Fruit fly (Drosophila melanogaster) whole organism, embryonic: ENCODE data around the gene crq.

Experiments
- Blimp-1 ChIP-seq: fragments of 200-800 bp; sonication (Bioruptor generic); optimal IDR thresholded peaks from 3 replicates; lab custom pipeline; 2018; ENCODE audit warnings: missing biosample characterization, missing genetic modification characterization, mild to moderate bottlenecking, moderate library complexity, missing genetic modification reagents
- CG10274 ChIP-seq: fragments of 200-800 bp; sonication (Bioruptor generic); optimal IDR thresholded peaks from 3 replicates; lab custom pipeline; 2017; ENCODE audit warnings: missing biosample characterization, mild to moderate bottlenecking, missing genetic modification characterization
- CG12219 ChIP-seq: fragments of 200-800 bp; sonication (Bioruptor generic); optimal IDR thresholded peaks from 3 replicates; lab custom pipeline; 2018; ENCODE audit warnings: missing biosample characterization, mild to moderate bottlenecking, missing genetic modification characterization
- CG1233 ChIP-seq: fragments of 200-800 bp; sonication (Bioruptor generic); optimal IDR thresholded peaks from 4 replicates; lab custom pipeline; 2018; ENCODE audit warnings: missing biosample characterization, mild to moderate bottlenecking, missing genetic modification characterization
- CG14965 ChIP-seq: fragments of 200-800 bp; sonication (Bioruptor generic); optimal IDR thresholded peaks from 2 replicates; lab custom pipeline; 2016; ENCODE audit warnings: missing biosample characterization, missing genetic modification characterization, borderline replicate concordance
- CG17612 ChIP-seq: fragments of 200-800 bp; sonication (Bioruptor generic); IDR thresholded peaks from 2 replicates; pipeline ENCODE4 v1.3.6; 2022; ENCODE audit warnings: missing biosample characterization, missing genetic modification characterization
- CG2120 ChIP-seq: fragments of 200-800 bp; sonication (Bioruptor generic); optimal IDR thresholded peaks from 3 replicates; lab custom pipeline; 2016; ENCODE audit warnings: missing biosample characterization, missing genetic modification characterization
- CG2875 ChIP-seq: fragments of 200-800 bp; sonication (Bioruptor generic); optimal IDR thresholded peaks from 2 replicates; lab custom pipeline; 2017; ENCODE audit warnings: missing biosample characterization, mild to moderate bottlenecking, missing genetic modification characterization, missing genetic modification reagents
- CG31224 ChIP-seq: fragments of 200-800 bp; sonication (Bioruptor generic); IDR thresholded peaks from 2 replicates; pipeline ENCODE4 v1.3.6; 2022; ENCODE audit warnings: missing biosample characterization, missing genetic modification characterization
- CG31365 ChIP-seq: fragments of 200-800 bp; sonication (Bioruptor generic); optimal IDR thresholded peaks from 2 replicates; lab custom pipeline; 2018; ENCODE audit warnings: missing biosample characterization, mild to moderate bottlenecking, missing genetic modification characterization
- CG4424 ChIP-seq: fragments of 200-800 bp; sonication (Bioruptor generic); optimal IDR thresholded peaks from 3 replicates; lab custom pipeline; 2016; ENCODE audit warnings: missing biosample characterization, missing genetic modification characterization
- CG4730 ChIP-seq: fragments of 200-800 bp; sonication (Bioruptor generic); IDR thresholded peaks from 2 replicates; pipeline ENCODE4 v1.3.6; 2022; ENCODE audit warnings: missing biosample characterization, missing genetic modification characterization
- CG4854 ChIP-seq: fragments of 200-800 bp; sonication (Bioruptor generic); optimal IDR thresholded peaks from 2 replicates; lab custom pipeline; 2016; ENCODE audit warnings: missing biosample characterization, missing genetic modification characterization, inconsistent platforms
- CG6683 ChIP-seq: fragments of 200-800 bp; sonication (Bioruptor generic); optimal IDR thresholded peaks from 2 replicates; lab custom pipeline; 2017; ENCODE audit warnings: missing biosample characterization, mild to moderate bottlenecking, missing genetic modification characterization, missing genetic modification reagents
- CG7372 ChIP-seq: fragments of 200-800 bp; sonication (Bioruptor generic); IDR thresholded peaks from 2 replicates; pipeline ENCODE4 v1.3.6; 2022; ENCODE audit warnings: missing biosample characterization, missing genetic modification characterization
- CG7963 ChIP-seq: fragments of 200-800 bp; sonication (Bioruptor generic); IDR thresholded peaks from 3 replicates; pipeline ENCODE4 v1.3.6; 2022; ENCODE audit warnings: missing biosample characterization, missing genetic modification characterization; ENCODE audit not compliant: partially characterized antibody
- CG7987 ChIP-seq: fragments of 200-800 bp; sonication (Bioruptor generic); optimal IDR thresholded peaks from 2 replicates; lab custom pipeline; 2018; ENCODE audit warnings: missing biosample characterization, mild to moderate bottlenecking, missing genetic modification characterization, moderate library complexity
- Dbx ChIP-seq: fragments of 200-800 bp; sonication (Bioruptor generic); IDR thresholded peaks from 3 replicates; pipeline ENCODE4 v1.3.6; 2022; ENCODE audit warnings: missing biosample characterization, missing genetic modification characterization
- Dfd ChIP-seq, 2 experiments: fragments of >200 bp; optimal IDR thresholded peaks; 2 replicates each; lab custom pipeline; 2017; ENCODE audit warnings: missing biosample characterization in 2 of 2, missing genetic modification characterization in 2 of 2
- Ets97D ChIP-seq: fragments of 200-800 bp; sonication (Bioruptor generic); optimal IDR thresholded peaks from 3 replicates; lab custom pipeline; 2016; ENCODE audit warnings: missing biosample characterization, missing genetic modification characterization
- Hr39 ChIP-seq: fragments of >200 bp; optimal IDR thresholded peaks from 2 replicates; lab custom pipeline; 2017
- Lhr ChIP-seq: fragments of 200-800 bp; sonication (Bioruptor generic); optimal IDR thresholded peaks from 3 replicates; lab custom pipeline; 2017; ENCODE audit warnings: mild to moderate bottlenecking, missing biosample characterization, missing genetic modification reagents, missing genetic modification characterization
- Lim3 ChIP-seq: fragments of 200-800 bp; sonication (Bioruptor generic); IDR thresholded peaks from 2 replicates; pipeline ENCODE4 v1.3.6; 2022; ENCODE audit warnings: missing biosample characterization, missing genetic modification characterization
- MTF-1 ChIP-seq: fragments of 200-800 bp; sonication (Bioruptor generic); optimal IDR thresholded peaks from 2 replicates; lab custom pipeline; 2018; ENCODE audit warnings: missing biosample characterization, mild to moderate bottlenecking, missing genetic modification characterization, borderline replicate concordance
- NFAT ChIP-seq: fragments of 200-800 bp; sonication (Bioruptor generic); IDR thresholded peaks from 2 replicates; pipeline ENCODE4 v1.3.6; 2022; ENCODE audit warnings: missing biosample characterization, missing genetic modification characterization
- Nf-YC ChIP-seq: fragments of 200-800 bp; optimal IDR thresholded peaks from 3 replicates; lab custom pipeline; 2019; ENCODE audit warnings: missing biosample characterization, mild to moderate bottlenecking, missing genetic modification characterization, moderate library complexity
- Xrp1 ChIP-seq: fragments of 200-800 bp; sonication (Bioruptor generic); IDR thresholded peaks from 2 replicates; pipeline ENCODE4 v1.3.6; 2022; ENCODE audit warnings: missing biosample characterization, missing genetic modification characterization
- ash1 ChIP-seq: fragments of 200-800 bp; sonication (Bioruptor generic); optimal IDR thresholded peaks from 2 replicates; lab custom pipeline; 2018; ENCODE audit warnings: missing biosample characterization, mild to moderate bottlenecking, missing genetic modification characterization
- az2 ChIP-seq: fragments of 200-800 bp; sonication (Bioruptor generic); optimal IDR thresholded peaks from 3 replicates; lab custom pipeline; 2016; ENCODE audit warnings: missing biosample characterization, missing genetic modification characterization
- bowl ChIP-seq: fragments of 200-800 bp; sonication (Bioruptor generic); IDR thresholded peaks from 2 replicates; pipeline ENCODE4 v1.3.6; 2022; ENCODE audit warnings: missing biosample characterization, missing genetic modification characterization
- btn ChIP-seq: fragments of 200-800 bp; sonication (Bioruptor generic); optimal IDR thresholded peaks from 2 replicates; lab custom pipeline; 2016; ENCODE audit warnings: missing biosample characterization, missing genetic modification characterization
- caup ChIP-seq: fragments of 200-800 bp; sonication (Bioruptor generic); optimal IDR thresholded peaks from 3 replicates; lab custom pipeline; 2017; ENCODE audit warnings: missing biosample characterization, mild to moderate bottlenecking, missing genetic modification characterization, moderate library complexity; ENCODE audit not compliant: severe bottlenecking
- corto ChIP-seq: fragments of 200-800 bp; sonication (Bioruptor generic); optimal IDR thresholded peaks from 2 replicates; lab custom pipeline; 2016; ENCODE audit warnings: missing biosample characterization, mild to moderate bottlenecking, missing genetic modification characterization, moderate library complexity
- crol ChIP-seq: fragments of 200-800 bp; sonication (Bioruptor generic); IDR thresholded peaks from 2 replicates; pipeline ENCODE4 v1.3.6; 2022; ENCODE audit warnings: missing biosample characterization, missing genetic modification characterization
- exex ChIP-seq: fragments of 200-800 bp; sonication (Bioruptor generic); optimal IDR thresholded peaks from 4 replicates; lab custom pipeline; 2018; ENCODE audit warnings: missing biosample characterization, mild to moderate bottlenecking, missing genetic modification characterization, moderate library complexity
- fd3F ChIP-seq: fragments of 200-800 bp; sonication (Bioruptor generic); optimal IDR thresholded peaks from 2 replicates; lab custom pipeline; 2018; ENCODE audit warnings: missing biosample characterization, mild to moderate bottlenecking, missing genetic modification characterization, moderate library complexity
- fu2 ChIP-seq: fragments of 200-800 bp; sonication (Bioruptor generic); optimal IDR thresholded peaks from 2 replicates; lab custom pipeline; 2016; ENCODE audit warnings: missing biosample characterization, missing genetic modification characterization
- gfzf ChIP-seq: fragments of 200-800 bp; sonication (Bioruptor generic); optimal IDR thresholded peaks from 2 replicates; lab custom pipeline; 2016; ENCODE audit warnings: missing biosample characterization, mild to moderate bottlenecking, missing genetic modification characterization, moderate library complexity
- lbe ChIP-seq: fragments of 200-800 bp; sonication (Bioruptor generic); optimal IDR thresholded peaks from 2 replicates; lab custom pipeline; 2016; ENCODE audit warnings: missing biosample characterization, mild to moderate bottlenecking, missing genetic modification characterization
- lola ChIP-seq, 3 experiments: fragments of >200 bp in 2 of 3; fragments of 200-800 bp in 1 of 3; sonication (Bioruptor generic) in 1 of 3; optimal IDR thresholded peaks; 2 replicates each; lab custom pipeline; 2017 to 2019; ENCODE audit warnings: missing biosample characterization in 3 of 3, missing genetic modification characterization in 3 of 3, mild to moderate bottlenecking in 1 of 3, moderate library complexity in 1 of 3
- nau ChIP-seq: fragments of 200-800 bp; sonication (Bioruptor generic); optimal IDR thresholded peaks from 3 replicates; lab custom pipeline; 2017; ENCODE audit warnings: missing biosample characterization, mild to moderate bottlenecking, missing genetic modification characterization, missing genetic modification reagents
- pita ChIP-seq: fragments of 200-800 bp; sonication (Bioruptor generic); optimal IDR thresholded peaks from 2 replicates; lab custom pipeline; 2017; ENCODE audit warnings: missing biosample characterization, mild to moderate bottlenecking, missing genetic modification characterization
- pum ChIP-seq: fragments of 200-800 bp; sonication (Bioruptor generic); optimal IDR thresholded peaks from 2 replicates; lab custom pipeline; 2016; ENCODE audit warnings: missing biosample characterization, missing genetic modification characterization
- stc ChIP-seq: fragments of 200-800 bp; sonication (Bioruptor generic); IDR thresholded peaks from 2 replicates; pipeline ENCODE4 v1.3.6; 2022; ENCODE audit warnings: missing biosample characterization, missing genetic modification characterization
- stwl ChIP-seq: fragments of 200-800 bp; sonication (Bioruptor generic); optimal IDR thresholded peaks from 3 replicates; lab custom pipeline; 2018; ENCODE audit warnings: missing biosample characterization, mild to moderate bottlenecking, missing genetic modification characterization, moderate library complexity
- sug ChIP-seq: fragments of 200-800 bp; optimal IDR thresholded peaks from 2 replicates; lab custom pipeline; 2019; ENCODE audit warnings: missing biosample characterization, mild to moderate bottlenecking, missing genetic modification characterization, moderate library complexity
- tio ChIP-seq: fragments of 200-800 bp; sonication (Bioruptor generic); optimal IDR thresholded peaks from 2 replicates; lab custom pipeline; 2017; ENCODE audit warnings: missing biosample characterization, missing genetic modification characterization, inconsistent platforms
- zfh2 ChIP-seq: fragments of 200-800 bp; sonication (Bioruptor generic); optimal IDR thresholded peaks from 2 replicates; lab custom pipeline; 2016; ENCODE audit warnings: missing biosample characterization, missing genetic modification characterization

crq gene

DNA sequence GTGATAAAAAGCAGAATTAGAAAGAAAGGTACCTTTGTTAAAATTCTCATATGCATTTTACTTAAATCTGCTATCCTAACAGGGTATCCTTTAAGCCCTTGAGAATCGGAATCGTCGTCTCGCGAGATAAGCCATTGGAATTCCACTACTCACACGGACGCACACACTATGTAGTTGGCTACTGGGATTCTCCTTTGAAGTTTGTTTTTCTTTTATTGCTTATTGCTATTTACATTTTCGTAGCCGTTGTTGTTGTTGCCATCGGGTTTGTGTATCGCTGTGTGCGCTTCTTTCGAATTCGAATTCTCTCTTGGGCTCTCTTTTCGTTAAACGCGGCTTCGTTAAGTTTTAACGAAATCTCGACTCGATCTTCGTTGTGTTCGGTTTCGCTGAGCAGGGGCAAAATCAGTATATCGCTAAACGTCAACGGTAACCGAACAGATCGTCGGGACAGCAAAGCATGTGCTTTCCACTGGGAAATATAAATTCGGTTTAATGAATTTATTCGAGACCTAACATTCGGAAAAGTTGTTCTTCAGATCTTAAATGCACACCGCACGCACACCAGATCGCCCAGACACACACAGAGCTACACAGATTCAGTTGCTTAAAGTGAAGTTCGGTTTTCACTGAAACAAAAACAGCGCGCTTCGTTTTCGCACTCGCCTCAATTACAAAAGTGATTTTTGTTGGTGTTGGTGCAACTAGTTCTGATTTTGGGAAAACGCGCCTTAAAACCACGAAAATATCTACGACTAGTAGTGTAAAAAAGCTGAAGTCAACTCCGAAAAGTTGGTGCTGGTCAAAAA is 21.8 kb downstream of the crq start, which contains the start of gene ex (continued):
- TF ChIP-seq tio (no peak), CG1233 (GFP tag; lab: Kevin White, UChicago) (peak; percentile 68), nau (GFP tag; lab: Kevin White, UChicago) (peak; percentile 58), Blimp-1 (GFP tag; lab: Kevin White, UChicago) (peak; percentile 48), Lhr (GFP tag; lab: Kevin White, UChicago) (peak; percentile 27), bowl (GFP tag; lab: Robert Waterston, UW) (peak; percentile 55; the same call in 1 of the 2 replicates), corto (GFP tag; lab: Kevin White, UChicago) (peak; percentile 48), fu2 (GFP tag; lab: Kevin White, UChicago) (no peak), CG14965 (GFP tag; lab: Kevin White, UChicago) (peak; percentile 14), Ets97D (GFP tag; lab: Kevin White, UChicago) (no peak), sug (tag; lab: Kevin White, UChicago) (peak; percentile 52), CG4854 (peak; percentile 31), CG10274 (GFP tag; lab: Kevin White, UChicago) (no peak), NFAT (GFP tag; lab: Robert Waterston, UW) (no peak), CG2875 (peak; percentile 80), lola (GFP tag; optimal IDR thresholded peaks at IDR 0.05; lab: Kevin White, UChicago) (no peak), CG12219 (GFP tag; lab: Kevin White, UChicago) (peak; percentile 81), ash1 (GFP tag; lab: Kevin White, UChicago) (peak; percentile 14), pita (no peak), exex (tag; lab: Kevin White, UChicago) (peak; percentile 14), Lim3 (GFP tag; lab: Robert Waterston, UW) (no peak), CG6683 (peak; percentile 33), stwl (tag; lab: Kevin White, UChicago) (no peak), pum (GFP tag; lab: Kevin White, UChicago) (no peak), CG7963 (GFP tag; lab: Robert Waterston, UW) (0 out of 3 replicates have a peak, but pooled peaks have one; percentile 26), CG31365 (tag; lab: Kevin White, UChicago) (peak; percentile 71), crol (GFP tag; lab: Robert Waterston, UW) (0 out of 2 replicates have a peak, but pooled peaks have one; percentile 21), MTF-1 (GFP tag; lab: Kevin White, UChicago) (peak; percentile 79), caup (GFP tag; lab: Kevin White, UChicago) (peak; percentile 75), fd3F (GFP tag; lab: Kevin White, UChicago) (peak; percentile 20), CG4730 (GFP tag; lab: Robert Waterston, UW) (no peak), lbe (GFP tag; lab: Kevin White, UChicago) (peak; percentile 66), Dfd (GFP tag; optimal IDR thresholded peaks at IDR 0.05; lab: Kevin White, UChicago) (no peak), CG4424 (GFP tag; lab: Kevin White, UChicago) (no peak), stc (GFP tag; lab: Robert Waterston, UW) (peak; percentile 66; the same call in 1 of the 2 replicates), gfzf (GFP tag; lab: Kevin White, UChicago) (no peak), CG2120 (GFP tag; lab: Kevin White, UChicago) (peak; percentile 31), Dbx (peak; percentile 51; the same call in 1 of the 3 replicates), Nf-YC (peak; percentile 33), Hr39 (no peak), zfh2 (GFP tag; lab: Kevin White, UChicago) (no peak), az2 (GFP tag; lab: Kevin White, UChicago) (no peak), CG7987 (peak; percentile 92), CG7372 (GFP tag; lab: Robert Waterston, UW) (no peak), CG31224 (GFP tag; lab: Robert Waterston, UW) (no peak), CG17612 (no peak), Xrp1 (GFP tag; lab: Robert Waterston, UW) (peak; percentile 60), btn (no peak)
